Fruit fly (Drosophila melanogaster): ENCODE results near the gene CG3285.

CG3285 gene

dm6 chr2L:3354642-3355380, 24.1 kb downstream of the CG3285 start, which contains the start of gene E23 (continued):
- TF ChIP-seq CG4617 (GFP tag; optimal IDR thresholded peaks at IDR 0.05; ENCODE audit: borderline replicate concordance): peak; percentile 95
- TF ChIP-seq CG8478 (optimal IDR thresholded peaks at IDR 0.05): no peak
- peak; percentile 98 for TF ChIP-seq Drgx (GFP tag; IDR thresholded peaks at IDR 0.05)
- peak; percentile 91 for TF ChIP-seq CG33213 (GFP tag; optimal IDR thresholded peaks at IDR 0.05)
- TF ChIP-seq Hmx (GFP tag; optimal IDR thresholded peaks at IDR 0.05): peak; percentile 84
- peak; percentile 94 for TF ChIP-seq CG15696 (tag; optimal IDR thresholded peaks at IDR 0.05)
- TF ChIP-seq mirr (GFP tag; optimal IDR thresholded peaks at IDR 0.05): peak; percentile 90
- peak; percentile 91 for TF ChIP-seq NK7.1 (GFP tag; optimal IDR thresholded peaks at IDR 0.05)
- TF ChIP-seq CG8359 (GFP tag; optimal IDR thresholded peaks at IDR 0.05; ENCODE audit: borderline replicate concordance): peak; percentile 93
- TF ChIP-seq az2 (GFP tag; optimal IDR thresholded peaks at IDR 0.05): peak; percentile 99
- peak; percentile 99 for TF ChIP-seq unpg (GFP tag; optimal IDR thresholded peaks at IDR 0.05)
- peak; percentile 93 for TF ChIP-seq ssp (GFP tag; IDR thresholded peaks at IDR 0.05)
- peak; percentile 92 for TF ChIP-seq Side (GFP tag; optimal IDR thresholded peaks at IDR 0.05)
- TF ChIP-seq CG4424 (GFP tag; optimal IDR thresholded peaks at IDR 0.05): peak; percentile 99
- TF ChIP-seq D19B (GFP tag; optimal IDR thresholded peaks at IDR 0.05): peak; percentile 92
- TF ChIP-seq D (optimal IDR thresholded peaks at IDR 0.05): no peak
- peak; percentile 99 for TF ChIP-seq D (GFP tag; optimal IDR thresholded peaks at IDR 0.05)
- no peak for TF ChIP-seq CG2129 (GFP tag; IDR thresholded peaks at IDR 0.05; ENCODE audit: partially characterized antibody)
- peak; percentile 97 for TF ChIP-seq CG6813 (GFP tag; optimal IDR thresholded peaks at IDR 0.05)
- TF ChIP-seq CG30403 (GFP tag; optimal IDR thresholded peaks at IDR 0.05): peak; percentile 99
- peak; percentile 96 for TF ChIP-seq Oaz (GFP tag; IDR thresholded peaks at IDR 0.05)
- peak; percentile 93 for TF ChIP-seq da (GFP tag; optimal IDR thresholded peaks at IDR 0.05)
- TF ChIP-seq jigr1 (GFP tag; IDR thresholded peaks at IDR 0.05): peak; percentile 95
- peak; percentile 98 for TF ChIP-seq Chrac-16 (GFP tag; optimal IDR thresholded peaks at IDR 0.05)
- peak; percentile 97 for TF ChIP-seq Ada2b (GFP tag; IDR thresholded peaks at IDR 0.05)
- peak; percentile 97 for TF ChIP-seq CG15011 (GFP tag; optimal IDR thresholded peaks at IDR 0.05)
- peak; percentile 90 for TF ChIP-seq aop (GFP tag; IDR thresholded peaks at IDR 0.05)
- TF ChIP-seq insv (GFP tag; optimal IDR thresholded peaks at IDR 0.05): peak; percentile 42 to 81
- no peak for TF ChIP-seq sc (optimal IDR thresholded peaks at IDR 0.05)
- TF ChIP-seq sc (GFP tag; optimal IDR thresholded peaks at IDR 0.05): peak; percentile 99
- peak; percentile 95 for TF ChIP-seq CG9609 (GFP tag; optimal IDR thresholded peaks at IDR 0.05)
- peak; percentile 97 for TF ChIP-seq CG8290 (GFP tag; optimal IDR thresholded peaks at IDR 0.05)
- peak; percentile 93 to 94 for TF ChIP-seq CG8290 (tag; optimal IDR thresholded peaks at IDR 0.05)
- TF ChIP-seq CG7839 (tag; optimal IDR thresholded peaks at IDR 0.05): peak; percentile 99
- TF ChIP-seq Fer2 (tag; optimal IDR thresholded peaks at IDR 0.05): peak; percentile 94
- TF ChIP-seq so (GFP tag; IDR thresholded peaks at IDR 0.05): peak; percentile 98
- peak; percentile 96 for TF ChIP-seq slou (GFP tag; optimal IDR thresholded peaks at IDR 0.05)
- peak; percentile 96 for TF ChIP-seq Mrtf (GFP tag; IDR thresholded peaks at IDR 0.05)
- peak; percentile 79 for TF ChIP-seq Ets97D (GFP tag; optimal IDR thresholded peaks at IDR 0.05)
- peak in 1 of 3 experiments; percentile 98 for TF ChIP-seq Stat92E (GFP tag; optimal IDR thresholded peaks at IDR 0.05)
- TF ChIP-seq zen2 (GFP tag; IDR thresholded peaks at IDR 0.05; ENCODE audit: partially characterized antibody): no peak; the same call in 2 of the 3 replicates
- TF ChIP-seq seq (GFP tag; IDR thresholded peaks at IDR 0.05): peak; percentile 98
- no peak for TF ChIP-seq Dfd (GFP tag; optimal IDR thresholded peaks at IDR 0.05)
- no peak; the same call in none of the 2 replicates for TF ChIP-seq Doc2 (GFP tag; IDR thresholded peaks at IDR 0.05)
- no peak for TF ChIP-seq Sin3A (optimal IDR thresholded peaks at IDR 0.05)
- peak; percentile 96 for TF ChIP-seq onecut (GFP tag; IDR thresholded peaks at IDR 0.05)
- TF ChIP-seq vnd (GFP tag; IDR thresholded peaks at IDR 0.05; ENCODE audit: partially characterized antibody): no peak
- peak; percentile 52; the same call in 2 of the 3 replicates for TF ChIP-seq CG34224 (GFP tag; IDR thresholded peaks at IDR 0.05; ENCODE audit: partially characterized antibody)
- TF ChIP-seq CG14050 (GFP tag; IDR thresholded peaks at IDR 0.05): peak; percentile 97
- no peak for TF ChIP-seq Tbp (GFP tag; optimal IDR thresholded peaks at IDR 0.05)
- TF ChIP-seq crp (GFP tag; optimal IDR thresholded peaks at IDR 0.05): peak in 1 of 2 experiments; percentile 73

Data from whole organism, embryonic.